Fruit fly (Drosophila melanogaster): ENCODE data around the gene Rop.

Gene Rop

DNA sequence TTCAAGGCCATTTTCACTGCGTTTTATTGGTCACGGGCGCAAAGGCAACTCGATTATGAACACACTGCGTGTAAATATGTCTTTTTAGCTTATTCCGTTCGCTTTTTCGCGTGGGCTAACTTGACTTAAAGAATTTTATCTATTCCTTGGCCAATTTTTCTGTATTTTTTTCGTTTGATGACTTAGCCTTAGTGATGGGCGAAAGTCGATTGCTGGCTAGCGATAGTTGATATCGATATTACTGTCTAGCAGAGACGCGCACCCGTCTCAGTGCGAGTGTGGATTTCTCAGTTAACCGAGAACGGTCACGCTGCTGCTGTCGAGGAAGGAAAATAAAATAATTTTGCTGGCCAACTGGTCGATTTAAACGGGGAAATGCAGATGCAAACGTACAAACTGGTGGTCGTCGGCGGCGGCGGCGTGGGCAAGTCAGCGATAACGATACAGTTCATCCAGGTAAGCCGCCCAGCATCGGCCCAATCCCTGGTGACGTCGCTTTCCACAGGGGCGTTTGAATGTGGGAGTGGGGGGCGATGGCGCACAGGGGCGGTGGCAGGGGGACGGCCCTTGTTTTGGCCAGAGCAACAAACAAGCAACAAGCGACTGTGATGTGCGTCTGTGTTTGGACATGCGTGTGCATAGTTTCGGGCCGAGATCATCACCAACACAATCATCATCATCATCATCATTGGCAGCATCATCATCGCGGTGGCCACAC, at the start of gene Rop, which contains the start of gene Ras64B (continued):
- TF ChIP-seq CG4820 (GFP tag; optimal IDR thresholded peaks at IDR 0.05) (no peak), bcd (GFP tag; optimal IDR thresholded peaks at IDR 0.05) (no peak), rib (GFP tag; IDR thresholded peaks at IDR 0.05) (no peak), cwo (GFP tag; optimal IDR thresholded peaks at IDR 0.05) (no peak), Lim3 (GFP tag; IDR thresholded peaks at IDR 0.05) (no peak), CG17359 (tag; optimal IDR thresholded peaks at IDR 0.05) (peak; percentile 5), gt (GFP tag; IDR thresholded peaks at IDR 0.05) (no peak), TFAM (GFP tag; optimal IDR thresholded peaks at IDR 0.05) (no peak), CG15514 (GFP tag; optimal IDR thresholded peaks at IDR 0.05) (peak; percentile 79), GATAe (GFP tag; conservative IDR thresholded peaks at IDR 0.05) (no peak), Oli (tag; optimal IDR thresholded peaks at IDR 0.05) (no peak), dysf (GFP tag; IDR thresholded peaks at IDR 0.05) (no peak), CG6791 (GFP tag; IDR thresholded peaks at IDR 0.05; ENCODE audit: partially characterized antibody) (peak; percentile 85), Atf-2 (GFP tag; optimal IDR thresholded peaks at IDR 0.05) (no peak), CG12769 (tag; optimal IDR thresholded peaks at IDR 0.05) (no peak), CrebB (tag; optimal IDR thresholded peaks at IDR 0.05) (peak; percentile 15), CG17568 (GFP tag; optimal IDR thresholded peaks at IDR 0.05) (no peak), nom (GFP tag; optimal IDR thresholded peaks at IDR 0.05) (no peak), mld (GFP tag; IDR thresholded peaks at IDR 0.05; ENCODE audit: partially characterized antibody) (peak; percentile 52; the same call in 1 of the 3 replicates), Bgb (GFP tag; IDR thresholded peaks at IDR 0.05; ENCODE audit: partially characterized antibody) (peak; percentile 89), CG6254 (GFP tag; optimal IDR thresholded peaks at IDR 0.05) (no peak), twi (tag; optimal IDR thresholded peaks at IDR 0.05) (peak; percentile 0), yki (optimal IDR thresholded peaks at IDR 0.05) (no peak), Mrtf (GFP tag; IDR thresholded peaks at IDR 0.05) (no peak), ap (GFP tag; IDR thresholded peaks at IDR 0.05) (no peak), vvl (GFP tag; IDR thresholded peaks at IDR 0.05) (peak; percentile 30; the same call in 1 of the 2 replicates), CG2678 (tag; optimal IDR thresholded peaks at IDR 0.05) (no peak), CG11456 (GFP tag; IDR thresholded peaks at IDR 0.05) (no peak), seq (GFP tag; IDR thresholded peaks at IDR 0.05) (no peak), Fer2 (tag; optimal IDR thresholded peaks at IDR 0.05) (no peak), ci (GFP tag; IDR thresholded peaks at IDR 0.05) (peak; percentile 52; the same call in 1 of the 3 replicates), Elba2 (GFP tag; optimal IDR thresholded peaks at IDR 0.05) (no peak), Dfd (GFP tag; optimal IDR thresholded peaks at IDR 0.05) (no peak), CG4404 (GFP tag; IDR thresholded peaks at IDR 0.05) (no peak), esg (GFP tag; conservative IDR thresholded peaks at IDR 0.05) (no peak), H2.0 (GFP tag; IDR thresholded peaks at IDR 0.05) (no peak), CG16815 (GFP tag; optimal IDR thresholded peaks at IDR 0.05) (no peak), nmo (GFP tag; optimal IDR thresholded peaks at IDR 0.05) (peak; percentile 75), CG6765 (GFP tag; optimal IDR thresholded peaks at IDR 0.05) (no peak), CG10431 (GFP tag; optimal IDR thresholded peaks at IDR 0.05) (no peak), CG10366 (GFP tag; IDR thresholded peaks at IDR 0.05) (no peak), Hr39 (optimal IDR thresholded peaks at IDR 0.05) (no peak), CG9727 (GFP tag; optimal IDR thresholded peaks at IDR 0.05) (peak; percentile 20), kah (GFP tag; optimal IDR thresholded peaks at IDR 0.05) (no peak), pzg (GFP tag; optimal IDR thresholded peaks at IDR 0.05) (peak; percentile 99), abd-A (tag; optimal IDR thresholded peaks at IDR 0.05) (no peak), CG9797 (GFP tag; optimal IDR thresholded peaks at IDR 0.05) (peak; percentile 96), C15 (GFP tag; IDR thresholded peaks at IDR 0.05) (no peak), Max (GFP tag; optimal IDR thresholded peaks at IDR 0.05) (peak; percentile 17), CG18011 (GFP tag; optimal IDR thresholded peaks at IDR 0.05) (no peak)
